Fruit fly (Drosophila melanogaster) whole organism, pupa: Measurements from ENCODE around the gene Pde9.

ENCODE experiments used
- CG10348 ChIP-seq: fragments of 200-800 bp; sonication (Bioruptor generic); IDR thresholded peaks from 2 replicates; pipeline ENCODE4 v1.3.6; 2022; ENCODE audit warnings: missing biosample characterization, missing genetic modification characterization
- CG12605 ChIP-seq: fragments of 200-800 bp; sonication (Bioruptor generic); IDR thresholded peaks from 2 replicates; pipeline ENCODE4 v1.3.6; 2022; ENCODE audit warnings: missing biosample characterization, missing genetic modification characterization
- CG13204 ChIP-seq: fragments of 200-800 bp; sonication (Bioruptor generic); optimal IDR thresholded peaks from 2 replicates; lab custom pipeline; 2018; ENCODE audit warnings: missing biosample characterization, mild to moderate bottlenecking, missing genetic modification characterization, moderate library complexity
- CG14655 ChIP-seq: fragments of 200-800 bp; sonication (Bioruptor generic); optimal IDR thresholded peaks from 3 replicates; lab custom pipeline; 2017; ENCODE audit warnings: mild to moderate bottlenecking, missing biosample characterization, missing genetic modification reagents, missing genetic modification characterization
- CG15710 ChIP-seq: fragments of 200-800 bp; sonication (Bioruptor generic); optimal IDR thresholded peaks from 2 replicates; lab custom pipeline; 2018; ENCODE audit warnings: missing biosample characterization, mild to moderate bottlenecking, missing genetic modification characterization, moderate library complexity
- CG17806 ChIP-seq: fragments of 200-800 bp; sonication (Bioruptor generic); optimal IDR thresholded peaks from 2 replicates; lab custom pipeline; 2018; ENCODE audit warnings: missing biosample characterization, mild to moderate bottlenecking, missing genetic modification characterization, moderate library complexity
- CG32121 ChIP-seq: fragments of 200-800 bp; sonication (Bioruptor generic); IDR thresholded peaks from 2 replicates; pipeline ENCODE4 v1.3.6; 2022; ENCODE audit warnings: missing biosample characterization, missing genetic modification characterization
- CG34367 ChIP-seq: fragments of 200-800 bp; sonication (Bioruptor generic); optimal IDR thresholded peaks from 2 replicates; lab custom pipeline; 2018; ENCODE audit warnings: missing biosample characterization, mild to moderate bottlenecking, missing genetic modification characterization
- CG4496 ChIP-seq: fragments of 200-800 bp; sonication (Bioruptor generic); IDR thresholded peaks from 3 replicates; pipeline ENCODE4 v1.3.6; 2022; ENCODE audit warnings: missing biosample characterization, missing genetic modification characterization
- CG8159 ChIP-seq: fragments of 200-800 bp; sonication (Bioruptor generic); optimal IDR thresholded peaks from 3 replicates; lab custom pipeline; 2018; ENCODE audit warnings: missing biosample characterization, mild to moderate bottlenecking, missing genetic modification characterization, moderate library complexity
- CG8301 ChIP-seq: fragments of 200-800 bp; sonication (Bioruptor generic); optimal IDR thresholded peaks from 2 replicates; lab custom pipeline; 2018; ENCODE audit warnings: missing biosample characterization, mild to moderate bottlenecking, missing genetic modification characterization
- CG9948 ChIP-seq: fragments of 200-800 bp; sonication (Bioruptor generic); optimal IDR thresholded peaks from 2 replicates; lab custom pipeline; 2018; ENCODE audit warnings: missing biosample characterization, mild to moderate bottlenecking, missing genetic modification characterization, moderate library complexity
- D1 ChIP-seq: fragments of 200-800 bp; sonication (Bioruptor generic); optimal IDR thresholded peaks from 2 replicates; lab custom pipeline; 2018; ENCODE audit warnings: missing biosample characterization, mild to moderate bottlenecking, missing genetic modification characterization, moderate library complexity
- EcR ChIP-seq: fragments of 200-800 bp; sonication (Bioruptor generic); optimal IDR thresholded peaks from 3 replicates; lab custom pipeline; 2019; ENCODE audit warnings: missing biosample characterization, missing genetic modification characterization, mild to moderate bottlenecking, moderate library complexity, missing genetic modification reagents
- Ets98B ChIP-seq: fragments of 200-800 bp; sonication (Bioruptor generic); IDR thresholded peaks from 2 replicates; pipeline ENCODE4 v1.3.6; 2022; ENCODE audit warnings: missing biosample characterization, missing genetic modification characterization
- Pif1A ChIP-seq: fragments of 200-800 bp; sonication (Bioruptor generic); optimal IDR thresholded peaks from 3 replicates; lab custom pipeline; 2016; ENCODE audit warnings: missing biosample characterization, missing genetic modification characterization
- Pif1B ChIP-seq: fragments of 200-800 bp; sonication (Bioruptor generic); optimal IDR thresholded peaks from 3 replicates; lab custom pipeline; 2016; ENCODE audit warnings: missing biosample characterization, missing genetic modification characterization
- Snoo ChIP-seq: fragments of 200-800 bp; sonication (Bioruptor generic); optimal IDR thresholded peaks from 3 replicates; lab custom pipeline; 2017; ENCODE audit warnings: missing biosample characterization, mild to moderate bottlenecking, missing genetic modification characterization, inconsistent platforms
- fd96Ca ChIP-seq: fragments of 200-800 bp; sonication (Bioruptor generic); IDR thresholded peaks from 3 replicates; pipeline ENCODE4 v1.3.6; 2022; ENCODE audit warnings: missing biosample characterization, missing genetic modification characterization
- gl ChIP-seq: fragments of 200-800 bp; sonication (Bioruptor generic); optimal IDR thresholded peaks from 2 replicates; lab custom pipeline; 2018; ENCODE audit warnings: missing biosample characterization, mild to moderate bottlenecking, missing genetic modification characterization
- rn ChIP-seq: fragments of 200-800 bp; sonication (Bioruptor generic); IDR thresholded peaks from 2 replicates; pipeline ENCODE4 v1.3.6; 2022; ENCODE audit warnings: missing biosample characterization, missing genetic modification characterization

The Pde9 gene

DNA sequence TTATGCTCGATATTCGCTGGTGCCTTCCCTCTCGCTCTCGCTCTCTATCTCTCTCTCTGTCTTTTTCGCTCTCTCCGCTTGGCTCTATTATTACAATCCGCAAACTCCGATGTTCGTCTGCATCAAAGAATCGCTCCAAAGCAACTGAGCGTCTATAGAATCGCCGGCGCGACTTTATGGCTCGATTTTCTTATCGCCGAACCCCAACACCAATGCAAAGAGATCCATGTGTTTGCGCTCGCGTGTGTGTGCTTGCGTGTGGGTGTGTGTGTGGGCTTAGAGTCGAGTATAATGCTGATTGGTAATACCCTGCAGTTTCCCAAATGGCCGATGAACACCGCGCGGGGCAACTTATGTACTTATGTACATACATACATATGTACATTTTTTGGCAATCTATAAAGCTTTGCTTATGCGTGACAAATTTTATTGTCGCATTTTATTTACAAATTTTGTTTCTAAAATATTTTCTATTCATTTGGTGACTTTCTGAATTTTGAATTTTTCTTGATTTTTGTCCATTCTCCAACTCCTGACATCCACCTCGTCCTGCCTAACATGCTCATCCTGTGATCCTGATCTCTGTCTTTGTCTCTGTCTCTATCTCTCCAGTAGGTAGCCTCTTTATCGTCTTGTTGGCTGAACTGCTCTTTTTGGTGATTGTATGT is 136.5 kb downstream of the Pde9 start, which contains the start of gene Paics:
Gene Paics, minus strand, starts transcription at position 152 of the 668 bp plus-strand sequence.
- TF ChIP-seq CG10348 (GFP tag; lab: Robert Waterston, UW), result no peak
- TF ChIP-seq CG15710 (tag; lab: Kevin White, UChicago), result peak; percentile 55
- no peak for TF ChIP-seq CG12605 (GFP tag; lab: Robert Waterston, UW)
- TF ChIP-seq CG4496 (GFP tag; lab: Robert Waterston, UW), result peak; percentile 64
- TF ChIP-seq Ets98B (GFP tag; lab: Robert Waterston, UW), result peak; percentile 54
- TF ChIP-seq Snoo (tag; lab: Kevin White, UChicago), result peak; percentile 59
- no peak for TF ChIP-seq CG32121
- peak; percentile 42 for TF ChIP-seq CG17806
- peak; percentile 49; the same call in 1 of the 2 replicates for TF ChIP-seq rn
- no peak for TF ChIP-seq CG13204 (GFP tag; lab: Kevin White, UChicago)
- peak; percentile 74 for TF ChIP-seq CG14655
- TF ChIP-seq CG9948 (tag; lab: Kevin White, UChicago), result peak; percentile 50
- TF ChIP-seq CG34367, result peak; percentile 57
- no peak for TF ChIP-seq D1 (tag; lab: Kevin White, UChicago)
- peak; percentile 75; the same call in 2 of the 3 replicates for TF ChIP-seq fd96Ca
- peak; percentile 14 for TF ChIP-seq gl (tag; lab: Kevin White, UChicago)
- TF ChIP-seq CG8159 (tag; lab: Kevin White, UChicago), result peak; percentile 61
- peak; percentile 40 for TF ChIP-seq CG8301
- TF ChIP-seq Pif1B (GFP tag; lab: Kevin White, UChicago), result peak; percentile 67
- TF ChIP-seq EcR, result peak; percentile 16
- peak; percentile 72 for TF ChIP-seq Pif1A

DNA sequence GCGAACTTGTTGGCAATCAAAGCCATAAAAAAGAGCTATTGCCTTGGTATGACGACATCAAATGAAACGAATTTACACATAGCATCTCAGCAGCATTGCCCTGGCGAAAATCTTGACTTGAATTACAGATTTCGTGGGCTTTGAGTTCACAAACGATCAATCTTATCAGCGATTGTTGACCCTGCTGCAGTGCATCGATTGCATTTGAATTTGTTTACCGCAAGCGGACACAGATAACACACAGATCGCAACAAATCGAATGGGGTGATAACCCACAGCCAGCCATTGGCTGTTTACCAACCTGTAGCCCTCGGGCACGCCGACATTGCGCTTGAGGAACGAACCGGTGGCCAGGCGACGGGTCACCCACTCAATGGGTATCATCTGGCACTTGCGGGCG is 138.0 kb downstream of the Pde9 start:
- TF ChIP-seq Pif1B (GFP tag; lab: Kevin White, UChicago), result no peak
- TF ChIP-seq fd96Ca, result no peak
- TF ChIP-seq EcR, result peak; percentile 56
- TF ChIP-seq D1 (tag; lab: Kevin White, UChicago), result no peak
- TF ChIP-seq CG13204 (GFP tag; lab: Kevin White, UChicago), result no peak

DNA sequence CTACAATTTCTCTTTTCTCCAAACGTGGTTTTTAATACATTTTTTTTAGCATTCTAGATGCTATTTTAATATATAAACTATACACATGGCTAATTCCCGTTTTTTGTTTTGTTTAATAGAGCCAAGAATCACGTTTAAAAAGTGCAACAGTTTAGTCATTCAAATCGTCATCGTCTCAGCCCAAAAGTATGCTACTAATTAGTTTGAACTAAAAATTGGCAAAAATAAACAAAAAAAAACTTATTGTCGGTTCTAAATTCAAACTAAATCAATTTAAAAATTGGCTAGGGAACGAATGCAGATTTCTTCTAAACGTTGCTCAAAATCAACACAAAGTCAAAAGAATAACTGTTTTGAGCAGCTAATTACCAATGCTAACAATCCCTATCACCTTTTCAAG is 140.1 kb downstream of the Pde9 start:
- peak; percentile 38; the same call in 1 of the 2 replicates for TF ChIP-seq CG12605 (GFP tag; lab: Robert Waterston, UW)
- TF ChIP-seq CG32121, result no peak
- no peak for TF ChIP-seq rn
- TF ChIP-seq CG13204 (GFP tag; lab: Kevin White, UChicago), result no peak
- TF ChIP-seq D1 (tag; lab: Kevin White, UChicago), result peak; percentile 34
- peak; percentile 1 for TF ChIP-seq CG8301
- TF ChIP-seq CG34367, result peak; percentile 22
- TF ChIP-seq gl (tag; lab: Kevin White, UChicago), result peak; percentile 17
- TF ChIP-seq CG15710 (tag; lab: Kevin White, UChicago), result no peak
- no peak for TF ChIP-seq CG10348 (GFP tag; lab: Robert Waterston, UW)
- peak; percentile 56; the same call in 2 of the 3 replicates for TF ChIP-seq CG4496 (GFP tag; lab: Robert Waterston, UW)

DNA sequence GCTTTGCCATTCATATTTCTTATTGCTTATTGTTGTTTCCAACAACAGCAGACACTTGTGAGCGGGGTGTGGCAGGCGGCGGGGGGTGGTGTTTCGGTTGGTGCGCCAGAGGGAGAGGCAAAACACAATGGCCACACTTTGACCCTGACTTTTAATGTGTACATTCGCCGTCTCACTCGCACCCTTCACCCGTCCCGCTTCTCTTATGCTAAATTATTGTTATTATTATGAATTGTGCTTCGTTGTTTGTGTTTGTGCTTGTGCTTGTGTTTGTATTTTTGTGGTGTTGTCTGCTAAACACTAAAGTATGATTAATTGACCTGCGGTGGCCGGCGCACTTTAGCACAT is 140.8 kb downstream of the Pde9 start:
- TF ChIP-seq EcR (peak; percentile 81), gl (tag; lab: Kevin White, UChicago) (peak; percentile 33), CG8159 (tag; lab: Kevin White, UChicago) (no peak), fd96Ca (peak; percentile 45; the same call in 1 of the 3 replicates), Pif1B (GFP tag; lab: Kevin White, UChicago) (no peak), CG34367 (no peak), CG8301 (no peak), CG13204 (GFP tag; lab: Kevin White, UChicago) (no peak), Pif1A (no peak), CG15710 (tag; lab: Kevin White, UChicago) (no peak), rn (no peak), CG17806 (no peak), Ets98B (GFP tag; lab: Robert Waterston, UW) (peak; percentile 15; the same call in 1 of the 2 replicates)

DNA sequence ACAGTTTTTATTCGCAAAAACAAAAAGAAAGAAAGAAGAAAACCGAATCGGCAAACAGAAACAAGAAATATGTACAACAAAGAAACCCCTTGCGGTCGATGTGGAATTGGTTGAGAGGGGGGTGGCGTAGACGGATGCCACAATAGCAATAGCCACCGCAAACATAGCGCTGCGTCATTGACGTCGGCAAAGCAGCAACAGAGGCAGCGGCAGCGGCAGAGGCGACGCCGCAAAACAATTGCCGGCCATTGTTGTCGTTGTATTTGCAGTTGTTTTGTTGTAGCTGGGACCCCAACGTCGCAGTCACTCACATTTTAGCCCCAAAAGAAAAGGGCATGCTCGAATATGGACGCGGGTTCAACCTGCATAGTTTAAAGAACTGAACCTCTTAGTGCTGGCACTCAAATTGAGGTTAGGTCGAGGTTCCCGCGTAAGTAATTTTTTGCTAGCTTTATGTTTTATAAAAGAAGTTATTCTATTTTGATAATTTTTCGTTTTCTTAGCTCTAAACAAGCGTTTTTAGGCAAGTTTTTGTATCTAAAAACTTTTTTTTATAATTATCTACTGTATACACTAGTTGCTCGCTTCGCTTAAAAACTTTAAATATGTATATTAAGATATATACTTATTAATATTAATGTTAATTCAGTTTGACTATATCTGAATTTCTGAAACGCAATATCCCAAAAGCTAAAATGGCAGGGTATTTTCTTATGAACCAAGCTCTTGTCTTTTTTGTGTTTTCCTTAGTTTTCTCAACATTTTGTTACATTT is 141.3 kb downstream of the Pde9 start:
- TF ChIP-seq CG9948 (tag; lab: Kevin White, UChicago) (peak; percentile 90), fd96Ca (peak; percentile 85), CG4496 (GFP tag; lab: Robert Waterston, UW) (peak; percentile 72; the same call in 2 of the 3 replicates), CG17806 (peak; percentile 76), CG12605 (GFP tag; lab: Robert Waterston, UW) (no peak), Ets98B (GFP tag; lab: Robert Waterston, UW) (peak; percentile 32; the same call in 1 of the 2 replicates), CG8301 (peak; percentile 1), D1 (tag; lab: Kevin White, UChicago) (peak; percentile 24), CG13204 (GFP tag; lab: Kevin White, UChicago) (no peak), Pif1B (GFP tag; lab: Kevin White, UChicago) (peak; percentile 46), Pif1A (peak; percentile 61), CG8159 (tag; lab: Kevin White, UChicago) (peak; percentile 85), CG15710 (tag; lab: Kevin White, UChicago) (peak; percentile 84), CG14655 (peak; percentile 84), gl (tag; lab: Kevin White, UChicago) (no peak), Snoo (tag; lab: Kevin White, UChicago) (peak; percentile 84), CG32121 (peak; percentile 53), EcR (peak; percentile 29), CG10348 (GFP tag; lab: Robert Waterston, UW) (0 out of 2 replicates have a peak, but pooled peaks have one; percentile 54), CG34367 (peak; percentile 67), rn (peak; percentile 35; the same call in 1 of the 2 replicates)
- TF ChIP-seq, all 21 proteins: peak for 18
